Worm (Caenorhabditis elegans): ENCODE results near the gene skih-2.

- TF ChIP-seq sptf-1 (tag; optimal IDR thresholded peaks at IDR 0.05) (no peak), ceh-39 (tag; optimal IDR thresholded peaks at IDR 0.05) (no peak), nhr-76 (tag; optimal IDR thresholded peaks at IDR 0.05) (no peak), unc-62 (GFP tag; optimal IDR thresholded peaks at IDR 0.05) (no peak), nhr-28 (tag; optimal IDR thresholded peaks at IDR 0.05) (no peak), ces-1 (GFP tag; optimal IDR thresholded peaks at IDR 0.05) (no peak), ceh-43 (GFP tag; optimal IDR thresholded peaks at IDR 0.05) (no peak), mep-1 (tag; optimal IDR thresholded peaks at IDR 0.05) (no peak), pha-4 (tag; optimal IDR thresholded peaks at IDR 0.05) (no peak)
These were observed 32.6 kb upstream of the skih-2 start for ce11 chrIV:11174772-11175171.

Data from whole organism, mixed stage, embryonic.